ENCODE assay signal across 1 fruit fly cellular context in genomic region chr3L:20524409-20525010, dm6.
TF ChIP-seq lines count a peak whose summit lies in the region.

No protein-coding gene starts in this region.

TF ChIP-seq in whole organism, embryonic, 481 proteins besides CTCF, POLR2A, EP300 and RAD21 (continued from another document):
- TF ChIP-seq cwo (GFP tag; optimal IDR thresholded peaks at IDR 0.05; lab: Kevin White, UChicago): peak; percentile 94
- TF ChIP-seq D19B (GFP tag; optimal IDR thresholded peaks at IDR 0.05; lab: Kevin White, UChicago): peak; percentile 12
- TF ChIP-seq CG11695 (GFP tag; IDR thresholded peaks at IDR 0.05; lab: Robert Waterston, UW): 0 out of 3 replicates have a peak, but pooled peaks have one; percentile 41
- TF ChIP-seq so (GFP tag; IDR thresholded peaks at IDR 0.05; lab: Robert Waterston, UW): no peak
- TF ChIP-seq CG8924 (tag; optimal IDR thresholded peaks at IDR 0.05; lab: Kevin White, UChicago): no peak
- no peak for TF ChIP-seq CG6272 (GFP tag; IDR thresholded peaks at IDR 0.05; lab: Robert Waterston, UW)
- no peak for TF ChIP-seq CG15514 (GFP tag; optimal IDR thresholded peaks at IDR 0.05; lab: Kevin White, UChicago)
- no peak for TF ChIP-seq CG1647 (GFP tag; optimal IDR thresholded peaks at IDR 0.05; lab: Kevin White, UChicago)
- TF ChIP-seq CG34224 (GFP tag; IDR thresholded peaks at IDR 0.05; lab: Robert Waterston, UW; ENCODE audit: partially characterized antibody): no peak
- TF ChIP-seq jing (GFP tag; optimal IDR thresholded peaks at IDR 0.05; lab: Kevin White, UChicago): no peak
- TF ChIP-seq zen2 (GFP tag; IDR thresholded peaks at IDR 0.05; lab: Robert Waterston, UW; ENCODE audit: partially characterized antibody): no peak
- no peak for TF ChIP-seq insv (GFP tag; optimal IDR thresholded peaks at IDR 0.05; lab: Kevin White, UChicago)
- TF ChIP-seq CG31388 (GFP tag; optimal IDR thresholded peaks at IDR 0.05; lab: Kevin White, UChicago): no peak
- no peak for TF ChIP-seq knrl (GFP tag; IDR thresholded peaks at IDR 0.05; lab: Robert Waterston, UW; ENCODE audit: partially characterized antibody)
- TF ChIP-seq fd102C (GFP tag; optimal IDR thresholded peaks at IDR 0.05; lab: Kevin White, UChicago): no peak
- no peak for TF ChIP-seq dati (GFP tag; IDR thresholded peaks at IDR 0.05; lab: Robert Waterston, UW)
- no peak for TF ChIP-seq CG11696 (GFP tag; IDR thresholded peaks at IDR 0.05; lab: Robert Waterston, UW)
- peak; percentile 77 for TF ChIP-seq CG9437 (GFP tag; optimal IDR thresholded peaks at IDR 0.05; lab: Kevin White, UChicago)
- TF ChIP-seq Sox102F (GFP tag; optimal IDR thresholded peaks at IDR 0.05; lab: Kevin White, UChicago): no peak
- no peak for TF ChIP-seq CG7357 (GFP tag; IDR thresholded peaks at IDR 0.05; lab: Robert Waterston, UW)
- no peak for TF ChIP-seq esg (GFP tag; conservative IDR thresholded peaks at IDR 0.05; lab: Robert Waterston, UW)
- TF ChIP-seq nmo (GFP tag; optimal IDR thresholded peaks at IDR 0.05; lab: Kevin White, UChicago): no peak
- TF ChIP-seq D19A (tag; optimal IDR thresholded peaks at IDR 0.05; lab: Kevin White, UChicago): peak; percentile 12
